Worm (Caenorhabditis elegans) whole organism, L2 larva: Measurements from ENCODE around the gene F08D12.7.

Source experiments
- C34F6.9 ChIP-seq: fragments of 150-350 bp; optimal IDR thresholded peaks from 2 replicates; lab custom pipeline; 2014; ENCODE audit warnings: missing biosample characterization, missing genetic modification characterization
- F13H6.1 ChIP-seq: sonication (generic microtip); optimal IDR thresholded peaks from 2 replicates; lab custom pipeline; 2016; ENCODE audit warnings: missing genetic modification characterization, missing compliant biosample characterization
- R02D3.7 ChIP-seq: fragments of 150-350 bp; optimal IDR thresholded peaks from 2 replicates; lab custom pipeline; 2014; ENCODE audit warnings: missing biosample characterization, missing genetic modification characterization
- Y55F3AM.14 ChIP-seq: fragments of 200-800 bp; sonication (Bioruptor generic); optimal IDR thresholded peaks from 2 replicates; lab custom pipeline; 2018; ENCODE audit warnings: mild to moderate bottlenecking, missing genetic modification characterization, missing compliant biosample characterization
- alr-1 ChIP-seq: fragments of 150-350 bp; optimal IDR thresholded peaks from 2 replicates; lab custom pipeline; 2014; ENCODE audit warnings: missing biosample characterization, missing genetic modification characterization
- aly-2 ChIP-seq: fragments of 150-350 bp; optimal IDR thresholded peaks from 2 replicates; lab custom pipeline; 2014; ENCODE audit warnings: missing biosample characterization, missing genetic modification characterization
- ceh-16 ChIP-seq: fragments of 150-350 bp; optimal IDR thresholded peaks from 2 replicates; lab custom pipeline; 2014; ENCODE audit warnings: missing biosample characterization, missing genetic modification characterization
- ceh-82 ChIP-seq: fragments of 150-350 bp; optimal IDR thresholded peaks from 2 replicates; lab custom pipeline; 2014; ENCODE audit warnings: missing biosample characterization, missing genetic modification characterization
- crh-2 ChIP-seq: sonication (generic microtip); optimal IDR thresholded peaks from 2 replicates; lab custom pipeline; 2017; ENCODE audit warnings: missing biosample characterization, missing genetic modification characterization
- egl-27 ChIP-seq: sonication (generic microtip); optimal IDR thresholded peaks from 3 replicates; lab custom pipeline; 2017; ENCODE audit warnings: missing biosample characterization, missing genetic modification reagents, missing genetic modification characterization
- elt-1 ChIP-seq: fragments of 150-350 bp; optimal IDR thresholded peaks from 2 replicates; lab custom pipeline; 2014; ENCODE audit warnings: missing biosample characterization, missing genetic modification characterization
- elt-3 ChIP-seq: sonication (generic microtip); optimal IDR thresholded peaks from 2 replicates; lab custom pipeline; 2017; ENCODE audit warnings: missing biosample characterization, missing genetic modification characterization
- fos-1 ChIP-seq: fragments of 150-350 bp; optimal IDR thresholded peaks from 2 replicates; lab custom pipeline; 2014; ENCODE audit warnings: missing biosample characterization, missing genetic modification characterization
- gmeb-1 ChIP-seq: fragments of 150-350 bp; optimal IDR thresholded peaks from 2 replicates; lab custom pipeline; 2014; ENCODE audit warnings: missing biosample characterization, missing genetic modification characterization
- lin-11 ChIP-seq: fragments of 150-350 bp; sonication (generic microtip); optimal IDR thresholded peaks from 2 replicates; lab custom pipeline; 2014; ENCODE audit warnings: missing biosample characterization, missing genetic modification characterization, inconsistent platforms, mixed read lengths
- lin-13 ChIP-seq: fragments of 150-350 bp; optimal IDR thresholded peaks from 2 replicates; lab custom pipeline; 2014; ENCODE audit warnings: missing biosample characterization, missing genetic modification reagents, missing genetic modification characterization
- lsy-2 ChIP-seq, 2 experiments: fragments of 150-350 bp in 1 of 2; sonication (generic microtip) in 1 of 2; optimal IDR thresholded peaks; 2 replicates each; lab custom pipeline; 2014 to 2017; ENCODE audit warnings: missing biosample characterization in 2 of 2, missing genetic modification characterization in 2 of 2
- mab-5 ChIP-seq: fragments of 150-350 bp; optimal IDR thresholded peaks from 2 replicates; lab custom pipeline; 2014; ENCODE audit warnings: missing biosample characterization, missing genetic modification characterization
- mbf-1 ChIP-seq: sonication (generic microtip); optimal IDR thresholded peaks from 2 replicates; lab custom pipeline; 2017; ENCODE audit warnings: missing biosample characterization, missing genetic modification characterization
- mdl-1 ChIP-seq, 2 experiments: fragments of 150-350 bp in 1 of 2; sonication (generic microtip) in 1 of 2; optimal IDR thresholded peaks; 2 replicates each; lab custom pipeline; 2017; ENCODE audit warnings: missing biosample characterization in 2 of 2, missing genetic modification characterization in 2 of 2
- nhr-10 ChIP-seq: sonication (generic microtip); optimal IDR thresholded peaks from 2 replicates; lab custom pipeline; 2017; ENCODE audit warnings: missing biosample characterization, missing genetic modification characterization
- nhr-11 ChIP-seq: fragments of 150-350 bp; optimal IDR thresholded peaks from 2 replicates; lab custom pipeline; 2014; ENCODE audit warnings: missing biosample characterization, missing genetic modification characterization
- nhr-21 ChIP-seq: fragments of 150-350 bp; optimal IDR thresholded peaks from 2 replicates; lab custom pipeline; 2014; ENCODE audit warnings: missing biosample characterization, missing genetic modification characterization
- nhr-23 ChIP-seq: fragments of 150-350 bp; optimal IDR thresholded peaks from 2 replicates; lab custom pipeline; 2014; ENCODE audit warnings: missing biosample characterization, missing genetic modification reagents, missing genetic modification characterization
- nhr-237 ChIP-seq: fragments of 150-350 bp; optimal IDR thresholded peaks from 2 replicates; lab custom pipeline; 2014; ENCODE audit warnings: missing biosample characterization, missing genetic modification characterization
- nhr-25 ChIP-seq: fragments of 150-350 bp; sonication (generic microtip); optimal IDR thresholded peaks from 3 replicates; lab custom pipeline; 2014; ENCODE audit warnings: missing biosample characterization, missing genetic modification characterization
- nhr-6 ChIP-seq: fragments of 150-350 bp; optimal IDR thresholded peaks from 2 replicates; lab custom pipeline; 2014; ENCODE audit warnings: missing biosample characterization, missing genetic modification characterization
- nhr-77 ChIP-seq: fragments of 150-350 bp; optimal IDR thresholded peaks from 2 replicates; lab custom pipeline; 2014; ENCODE audit warnings: missing biosample characterization, missing genetic modification characterization
- sem-4 ChIP-seq: fragments of 150-350 bp; optimal IDR thresholded peaks from 2 replicates; lab custom pipeline; 2014; ENCODE audit warnings: missing biosample characterization, missing genetic modification reagents, missing genetic modification characterization
- skn-1 ChIP-seq: sonication (generic microtip); optimal IDR thresholded peaks from 2 replicates; lab custom pipeline; 2017; ENCODE audit warnings: missing biosample characterization, missing genetic modification characterization
- sma-9 ChIP-seq, 2 experiments: fragments of 150-350 bp in 1 of 2; sonication (generic microtip) in 1 of 2; optimal IDR thresholded peaks; 2 replicates each; lab custom pipeline; 2014 to 2016; ENCODE audit warnings: missing genetic modification characterization in 2 of 2, mild to moderate bottlenecking in 1 of 2, missing biosample characterization in 1 of 2, missing compliant biosample characterization in 1 of 2, missing genetic modification reagents in 1 of 2, moderate library complexity in 1 of 2
- unc-55 ChIP-seq: fragments of 150-350 bp; sonication (generic microtip); optimal IDR thresholded peaks from 3 replicates; lab custom pipeline; 2014; ENCODE audit warnings: missing biosample characterization, missing genetic modification reagents, missing genetic modification characterization
- unc-62 ChIP-seq: fragments of 150-350 bp; optimal IDR thresholded peaks from 2 replicates; lab custom pipeline; 2014; ENCODE audit warnings: missing biosample characterization, missing genetic modification reagents, missing genetic modification characterization
- zag-1 ChIP-seq: fragments of 150-350 bp; optimal IDR thresholded peaks from 2 replicates; lab custom pipeline; 2014; ENCODE audit warnings: missing biosample characterization, missing genetic modification characterization
- ztf-1 ChIP-seq: fragments of 200-800 bp; sonication (Bioruptor generic); conservative IDR thresholded peaks from 2 replicates; pipeline ENCODE4 v1.3.6; 2022; ENCODE audit warnings: missing genetic modification characterization, missing compliant biosample characterization
- ztf-11 ChIP-seq: sonication (generic microtip); optimal IDR thresholded peaks from 2 replicates; lab custom pipeline; 2017; ENCODE audit warnings: missing biosample characterization, missing genetic modification characterization

The F08D12.7 gene

DNA sequence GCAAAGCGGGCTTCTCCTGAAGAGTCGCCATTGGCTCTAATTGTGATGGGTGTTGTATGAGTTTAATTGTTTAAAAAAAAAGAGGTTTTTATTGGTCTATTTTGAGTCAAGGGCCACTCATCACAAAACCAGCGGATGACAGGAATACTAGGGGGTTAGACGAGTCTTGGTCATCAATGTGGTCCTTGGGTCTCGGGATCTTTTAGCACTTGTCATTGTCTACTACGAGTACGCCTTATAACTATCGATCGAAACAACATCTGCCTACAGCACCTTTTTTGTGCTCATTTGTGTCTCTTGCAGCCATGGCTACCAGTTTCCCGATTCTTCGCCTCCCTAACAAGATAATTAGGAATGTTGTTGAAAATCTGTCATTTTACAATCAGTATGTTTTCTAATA, 4.3 kb downstream of the F08D12.7 start, which contains the start of gene fbxb-108:
Gene fbxb-108, plus strand, starts transcription at position 301 of the 400 bp plus-strand sequence.
- no peak for TF ChIP-seq nhr-77 (tag; lab: Kevin White, UChicago)
- TF ChIP-seq zag-1 (tag; lab: Kevin White, UChicago) = no peak
- no peak for TF ChIP-seq nhr-6 (tag; lab: Kevin White, UChicago)
- TF ChIP-seq elt-1 = no peak
- no peak for TF ChIP-seq crh-2 (tag; lab: Kevin White, UChicago)
- no peak for TF ChIP-seq Y55F3AM.14
- TF ChIP-seq ztf-1 (GFP tag; lab: Robert Waterston, UW) = no peak
- no peak for TF ChIP-seq unc-55 (GFP tag; lab: Kevin White, UChicago)
- TF ChIP-seq elt-3 (tag; lab: Kevin White, UChicago) = no peak
- TF ChIP-seq lin-13 (GFP tag; lab: Kevin White, UChicago) = no peak
- no peak for TF ChIP-seq lsy-2 (tag; optimal IDR thresholded peaks at IDR 0.05; lab: Kevin White, UChicago)
- TF ChIP-seq nhr-23 (tag; lab: Kevin White, UChicago) = no peak
- no peak for TF ChIP-seq egl-27
- TF ChIP-seq R02D3.7 (tag; lab: Kevin White, UChicago) = no peak
- TF ChIP-seq C34F6.9 (tag; lab: Kevin White, UChicago) = no peak

DNA sequence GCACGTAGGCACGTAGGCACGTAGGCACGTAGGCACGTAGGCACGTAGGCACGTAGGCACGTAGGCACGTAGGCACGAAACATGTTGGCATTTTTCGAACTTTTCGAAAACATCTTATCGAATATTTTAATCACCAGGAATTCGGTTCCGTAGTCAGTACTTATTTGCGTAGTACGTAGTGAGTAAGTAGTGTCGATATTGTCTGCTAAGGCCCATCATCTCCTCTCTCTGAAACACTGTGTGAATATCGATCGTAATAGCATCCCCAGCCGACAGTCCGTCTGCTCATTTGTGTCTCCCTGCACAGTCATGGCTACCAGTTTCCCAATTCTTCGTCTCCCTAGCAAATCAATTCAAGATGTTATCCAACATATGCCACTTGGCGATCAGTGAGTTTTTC, 6.8 kb downstream of the F08D12.7 start, which contains the start of gene fbxb-106:
Gene fbxb-106, plus strand, starts transcription at position 301 of the 400 bp plus-strand sequence.
- TF ChIP-seq gmeb-1 (no peak), nhr-25 (tag; lab: Kevin White, UChicago) (no peak), sma-9 (GFP tag; optimal IDR thresholded peaks at IDR 0.05; lab: Kevin White, UChicago) (no peak), sma-9 (tag; optimal IDR thresholded peaks at IDR 0.05; lab: Kevin White, UChicago) (no peak), alr-1 (no peak), ceh-82 (no peak), nhr-21 (tag; lab: Kevin White, UChicago) (no peak), F13H6.1 (tag; lab: Kevin White, UChicago) (no peak)

DNA sequence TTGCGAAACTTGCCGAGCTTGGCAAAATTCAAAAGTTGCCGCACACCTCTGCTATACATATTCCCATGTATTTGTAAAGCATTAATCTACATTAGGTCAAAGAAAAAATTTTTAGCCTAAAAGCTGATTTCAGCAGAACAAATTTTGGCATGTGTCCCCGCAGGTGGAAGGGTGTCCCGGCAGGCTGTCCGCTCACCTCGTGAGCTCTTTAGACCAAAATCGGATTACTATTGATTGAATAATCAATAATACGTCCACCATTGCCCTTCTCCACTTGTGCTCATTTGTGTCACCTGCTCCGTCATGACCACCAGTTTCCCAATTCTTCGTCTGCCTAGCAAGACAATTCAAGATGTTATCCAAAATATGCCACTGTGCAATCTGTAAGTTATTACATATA, 10.4 kb downstream of the F08D12.7 start, which contains the start of gene fbxb-107:
Gene fbxb-107, plus strand, starts transcription at position 297 of the 400 bp plus-strand sequence.
- TF ChIP-seq gmeb-1 = no peak
- no peak for TF ChIP-seq lin-11
- no peak for TF ChIP-seq sem-4 (tag; lab: Kevin White, UChicago)
- TF ChIP-seq alr-1 = no peak
- no peak for TF ChIP-seq mdl-1 (tag; optimal IDR thresholded peaks at IDR 0.05; lab: Kevin White, UChicago)
- TF ChIP-seq ceh-16 (tag; lab: Kevin White, UChicago) = no peak
- TF ChIP-seq R02D3.7 (tag; lab: Kevin White, UChicago) = no peak
- TF ChIP-seq nhr-10 (tag; lab: Kevin White, UChicago) = no peak
- TF ChIP-seq elt-3 (tag; lab: Kevin White, UChicago) = no peak
- TF ChIP-seq fos-1 (tag; lab: Kevin White, UChicago) = no peak
- no peak for TF ChIP-seq ztf-11 (tag; lab: Kevin White, UChicago)
- no peak for TF ChIP-seq ceh-82
- TF ChIP-seq lsy-2 (tag; optimal IDR thresholded peaks at IDR 0.05; lab: Kevin White, UChicago) = no peak

DNA sequence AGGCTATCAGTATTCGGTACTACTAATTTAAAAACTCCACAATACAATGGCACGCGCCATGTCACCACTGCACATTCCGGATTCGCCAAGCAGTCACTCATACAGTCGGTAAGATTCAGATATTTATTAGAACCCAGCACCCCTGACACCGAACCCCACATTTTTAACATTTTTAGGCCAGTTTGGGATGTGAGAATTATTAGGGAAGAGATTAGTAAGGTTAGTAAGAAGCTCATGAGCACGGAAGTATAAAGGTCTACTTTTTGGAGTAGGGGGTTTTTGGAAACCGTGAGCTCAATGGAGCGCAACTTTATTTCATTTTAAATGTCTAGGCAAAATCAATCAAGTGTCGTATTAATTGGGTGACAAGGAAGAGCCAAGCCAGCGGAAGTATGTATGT, 11.0 kb downstream of the F08D12.7 start, which contains the start of gene F29A7.8:
Gene F29A7.8, minus strand, starts transcription at position 101 of the 400 bp plus-strand sequence.
- no peak for TF ChIP-seq elt-3 (tag; lab: Kevin White, UChicago)
- no peak for TF ChIP-seq mab-5 (tag; lab: Kevin White, UChicago)
- no peak for TF ChIP-seq crh-2 (tag; lab: Kevin White, UChicago)
- TF ChIP-seq mbf-1 = no peak
- no peak for TF ChIP-seq mdl-1 (tag; optimal IDR thresholded peaks at IDR 0.05; lab: Kevin White, UChicago)
- no peak for TF ChIP-seq nhr-21 (tag; lab: Kevin White, UChicago)
- TF ChIP-seq skn-1 (tag; lab: Kevin White, UChicago) = no peak
- no peak for TF ChIP-seq lsy-2 (tag; optimal IDR thresholded peaks at IDR 0.05; lab: Kevin White, UChicago)
- TF ChIP-seq, all 48 proteins: peak for 0

DNA sequence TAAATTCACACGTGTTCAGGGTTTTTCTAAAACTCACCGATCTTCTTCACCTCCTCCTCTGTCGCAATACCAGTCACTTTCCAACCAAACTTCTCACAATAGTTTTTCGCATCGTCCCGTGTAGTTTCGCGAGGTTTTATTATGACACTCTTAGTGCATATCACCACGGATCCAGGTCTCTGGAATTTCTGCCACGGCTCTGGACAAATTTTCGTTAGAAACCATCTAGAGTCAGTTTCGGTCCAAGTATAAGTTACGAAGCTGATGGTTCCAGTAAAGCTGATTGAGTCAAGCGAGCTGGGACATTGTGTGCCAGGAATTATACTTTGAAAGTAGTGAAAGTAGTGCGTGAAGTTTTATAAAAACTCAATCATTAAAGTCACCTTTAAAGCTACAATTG, 12.6 kb downstream of the F08D12.7 start:
- TF ChIP-seq mdl-1 (tag; optimal IDR thresholded peaks at IDR 0.05; lab: Kevin White, UChicago) (no peak), nhr-11 (no peak), alr-1 (no peak), nhr-237 (tag; lab: Kevin White, UChicago) (no peak), unc-55 (GFP tag; lab: Kevin White, UChicago) (no peak), nhr-21 (tag; lab: Kevin White, UChicago) (no peak), unc-62 (GFP tag; lab: Kevin White, UChicago) (no peak), ztf-11 (tag; lab: Kevin White, UChicago) (no peak), mbf-1 (no peak), ztf-1 (GFP tag; lab: Robert Waterston, UW) (no peak), C34F6.9 (tag; lab: Kevin White, UChicago) (no peak), elt-3 (tag; lab: Kevin White, UChicago) (no peak), aly-2 (tag; lab: Kevin White, UChicago) (no peak)
